Fruit fly (Drosophila melanogaster): Measurements from ENCODE around the gene CG15456.

The CG15456 gene

DNA sequence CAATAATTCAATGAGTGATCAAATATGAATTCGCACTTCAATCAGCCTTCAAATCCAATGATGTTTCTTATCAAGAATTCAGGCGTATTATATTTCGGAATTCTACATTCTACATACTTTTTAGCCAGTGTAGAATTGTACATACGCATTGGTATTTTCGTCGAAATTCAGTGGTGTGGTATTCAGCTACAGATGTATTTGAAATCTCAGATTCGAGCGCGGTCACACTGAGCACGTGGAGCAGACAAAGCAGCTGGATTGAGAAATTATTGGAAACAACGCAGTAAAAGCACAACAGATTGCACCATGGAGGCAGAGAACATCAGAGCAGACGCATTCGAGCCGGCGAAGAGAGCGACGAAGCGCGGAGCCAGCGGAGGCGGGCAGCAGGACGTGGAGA is 35.6 kb downstream of the CG15456 start (continued):
- TF ChIP-seq Gsc (GFP tag; IDR thresholded peaks at IDR 0.05) = no peak
- TF ChIP-seq NFAT (GFP tag; IDR thresholded peaks at IDR 0.05) = no peak
- TF ChIP-seq CG12155 (GFP tag; optimal IDR thresholded peaks at IDR 0.05) = no peak
- no peak for TF ChIP-seq CG8944 (GFP tag; optimal IDR thresholded peaks at IDR 0.05)
- TF ChIP-seq H2.0 (GFP tag; IDR thresholded peaks at IDR 0.05) = no peak
- no peak for TF ChIP-seq Rfx (GFP tag; IDR thresholded peaks at IDR 0.05)
- TF ChIP-seq jumu (GFP tag; optimal IDR thresholded peaks at IDR 0.05) = no peak
- TF ChIP-seq Nf-YC (tag; optimal IDR thresholded peaks at IDR 0.05) = no peak
- no peak for TF ChIP-seq Xrp1 (GFP tag; IDR thresholded peaks at IDR 0.05)
- no peak for TF ChIP-seq CG12071 (GFP tag; optimal IDR thresholded peaks at IDR 0.05)
- TF ChIP-seq fru (optimal IDR thresholded peaks at IDR 0.05) = no peak
- TF ChIP-seq Max (GFP tag; optimal IDR thresholded peaks at IDR 0.05) = peak; percentile 78
- TF ChIP-seq klu (GFP tag; IDR thresholded peaks at IDR 0.05) = no peak
- peak; percentile 7 for TF ChIP-seq CG10267 (tag; optimal IDR thresholded peaks at IDR 0.05)
- TF ChIP-seq crp (GFP tag; optimal IDR thresholded peaks at IDR 0.05) = peak in 1 of 2 experiments; percentile 74
- no peak for TF ChIP-seq cg (GFP tag; optimal IDR thresholded peaks at IDR 0.05)
- no peak for TF ChIP-seq CG12219 (GFP tag; optimal IDR thresholded peaks at IDR 0.05)
- TF ChIP-seq tio (GFP tag; optimal IDR thresholded peaks at IDR 0.05) = no peak
- TF ChIP-seq crol (GFP tag; IDR thresholded peaks at IDR 0.05) = no peak
- peak; percentile 41 for TF ChIP-seq CG18011 (GFP tag; optimal IDR thresholded peaks at IDR 0.05)
- TF ChIP-seq inv (GFP tag; IDR thresholded peaks at IDR 0.05; ENCODE audit: partially characterized antibody) = no peak
- peak; percentile 9 for TF ChIP-seq Sry-δ (GFP tag; optimal IDR thresholded peaks at IDR 0.05)
- TF ChIP-seq CG2199 (GFP tag; IDR thresholded peaks at IDR 0.05) = 0 out of 3 replicates have a peak, but pooled peaks have one; percentile 31
- TF ChIP-seq CTCF (GFP tag; optimal IDR thresholded peaks at IDR 0.05) = peak; percentile 71
- TF ChIP-seq sens-2 (GFP tag; IDR thresholded peaks at IDR 0.05) = no peak
- TF ChIP-seq tin (GFP tag; optimal IDR thresholded peaks at IDR 0.05) = no peak
- TF ChIP-seq Bgb (GFP tag; IDR thresholded peaks at IDR 0.05; ENCODE audit: partially characterized antibody) = peak; percentile 55
- TF ChIP-seq CG6175 (GFP tag; IDR thresholded peaks at IDR 0.05) = no peak
- no peak for TF ChIP-seq CG31224 (GFP tag; IDR thresholded peaks at IDR 0.05)
- TF ChIP-seq ssp (GFP tag; IDR thresholded peaks at IDR 0.05) = no peak
- TF ChIP-seq CG16813 (GFP tag; IDR thresholded peaks at IDR 0.05; ENCODE audit: partially characterized antibody) = peak; percentile 43; the same call in 1 of the 3 replicates
- no peak for TF ChIP-seq CG14965 (GFP tag; optimal IDR thresholded peaks at IDR 0.05; ENCODE audit: borderline replicate concordance)
- no peak for TF ChIP-seq dan (GFP tag; IDR thresholded peaks at IDR 0.05)
- TF ChIP-seq CG4707 (GFP tag; optimal IDR thresholded peaks at IDR 0.05) = no peak
- TF ChIP-seq CG15514 (GFP tag; optimal IDR thresholded peaks at IDR 0.05) = peak; percentile 7
- no peak for TF ChIP-seq repo (GFP tag; optimal IDR thresholded peaks at IDR 0.05)
- TF ChIP-seq Asciz (GFP tag; optimal IDR thresholded peaks at IDR 0.05) = no peak
- no peak for TF ChIP-seq gcm (GFP tag; optimal IDR thresholded peaks at IDR 0.05)
- TF ChIP-seq dmrt11E (tag; optimal IDR thresholded peaks at IDR 0.05) = no peak
- TF ChIP-seq CG12659 (GFP tag; optimal IDR thresholded peaks at IDR 0.05) = peak; percentile 15
- TF ChIP-seq Fer3 (tag; optimal IDR thresholded peaks at IDR 0.05) = no peak
- TF ChIP-seq Usf (GFP tag; optimal IDR thresholded peaks at IDR 0.05) = no peak
- no peak for TF ChIP-seq phol (tag; optimal IDR thresholded peaks at IDR 0.05)
- TF ChIP-seq CG14860 (GFP tag; IDR thresholded peaks at IDR 0.05; ENCODE audit: partially characterized antibody) = no peak
- TF ChIP-seq hth (optimal IDR thresholded peaks at IDR 0.05) = no peak
- TF ChIP-seq CG7357 (GFP tag; IDR thresholded peaks at IDR 0.05) = no peak
- no peak for TF ChIP-seq hbn (GFP tag; IDR thresholded peaks at IDR 0.05; ENCODE audit: partially characterized antibody)
- TF ChIP-seq corto (GFP tag; optimal IDR thresholded peaks at IDR 0.05) = no peak
- no peak for TF ChIP-seq CG7839 (tag; optimal IDR thresholded peaks at IDR 0.05)
- TF ChIP-seq CG2116 (GFP tag; optimal IDR thresholded peaks at IDR 0.05) = no peak
- TF ChIP-seq CHES-1-like (GFP tag; optimal IDR thresholded peaks at IDR 0.05) = no peak
- no peak for TF ChIP-seq mam (GFP tag; optimal IDR thresholded peaks at IDR 0.05)

Measured in whole organism, embryonic.